Worm (Caenorhabditis elegans) whole organism, L4 larva: ENCODE measurements around the gene F08D12.12.

ENCODE experiments used
- F37D6.2 ChIP-seq: sonication (generic microtip); optimal IDR thresholded peaks from 2 replicates; lab custom pipeline; 2016; ENCODE audit warnings: mild to moderate bottlenecking, missing genetic modification characterization, missing compliant biosample characterization
- F44E2.7 ChIP-seq: fragments of 200-800 bp; sonication (Bioruptor generic); IDR thresholded peaks from 2 replicates; pipeline ENCODE4 v2.1.2; 2022; ENCODE audit warnings: missing genetic modification characterization, missing compliant biosample characterization
- F49E8.2 ChIP-seq: sonication (generic microtip); optimal IDR thresholded peaks from 2 replicates; lab custom pipeline; 2016; ENCODE audit warnings: missing compliant biosample characterization, mild to moderate bottlenecking, missing genetic modification characterization, borderline replicate concordance
- R02D3.7 ChIP-seq: fragments of 150-350 bp; sonication (generic microtip); optimal IDR thresholded peaks from 3 replicates; lab custom pipeline; 2014; ENCODE audit warnings: missing biosample characterization, missing genetic modification characterization
- T20F7.1 ChIP-seq: fragments of 200-800 bp; sonication (Bioruptor generic); optimal IDR thresholded peaks from 2 replicates; lab custom pipeline; 2018; ENCODE audit warnings: mild to moderate bottlenecking, missing genetic modification characterization, missing compliant biosample characterization
- Y105C5A.15 ChIP-seq: fragments of 200-800 bp; sonication (Bioruptor generic); IDR thresholded peaks from 2 replicates; pipeline ENCODE4 v1.3.6; 2022; ENCODE audit warnings: missing genetic modification characterization, missing compliant biosample characterization
- Y5F2A.4 ChIP-seq: fragments of 200-800 bp; sonication (Bioruptor generic); optimal IDR thresholded peaks from 2 replicates; lab custom pipeline; 2018; ENCODE audit warnings: mild to moderate bottlenecking, missing genetic modification characterization, missing compliant biosample characterization
- Y75B8A.6 ChIP-seq: fragments of 200-800 bp; sonication (Bioruptor generic); IDR thresholded peaks from 2 replicates; pipeline ENCODE4 v1.3.6; 2022; ENCODE audit warnings: missing genetic modification reagents, missing genetic modification characterization, missing compliant biosample characterization
- ZK337.2 ChIP-seq: fragments of 200-800 bp; sonication (Bioruptor generic); IDR thresholded peaks from 2 replicates; pipeline ENCODE4 v1.3.6; 2022; ENCODE audit warnings: missing genetic modification reagents, missing genetic modification characterization, missing compliant biosample characterization
- ZK546.5 ChIP-seq, 2 experiments: sonication (generic microtip); optimal IDR thresholded peaks; 2 replicates each; lab custom pipeline; 2017; ENCODE audit warnings: missing biosample characterization in 2 of 2, missing genetic modification characterization in 2 of 2
- aly-2 ChIP-seq: sonication (generic microtip); optimal IDR thresholded peaks from 2 replicates; lab custom pipeline; 2018; ENCODE audit warnings: missing biosample characterization, missing genetic modification characterization
- arid-1 ChIP-seq: fragments of 200-800 bp; sonication (Bioruptor generic); conservative IDR thresholded peaks from 2 replicates; pipeline ENCODE4 v1.3.6; 2022; ENCODE audit warnings: missing genetic modification reagents, missing genetic modification characterization, missing compliant biosample characterization
- ceh-20 ChIP-seq: fragments of 200-800 bp; sonication (Bioruptor generic); IDR thresholded peaks from 2 replicates; pipeline ENCODE4 v1.3.6; 2022; ENCODE audit warnings: missing genetic modification reagents, missing genetic modification characterization, missing compliant biosample characterization
- ceh-32 ChIP-seq: sonication (generic microtip); optimal IDR thresholded peaks from 2 replicates; lab custom pipeline; 2016; ENCODE audit warnings: mild to moderate bottlenecking, missing genetic modification characterization, missing compliant biosample characterization; ENCODE audit not compliant: poor library complexity
- ceh-44 ChIP-seq: fragments of 200-800 bp; sonication (Bioruptor generic); IDR thresholded peaks from 2 replicates; pipeline ENCODE4 v1.3.6; 2022; ENCODE audit warnings: missing genetic modification reagents, missing genetic modification characterization, missing compliant biosample characterization
- ceh-62 ChIP-seq: sonication (generic microtip); optimal IDR thresholded peaks from 2 replicates; lab custom pipeline; 2017; ENCODE audit warnings: missing biosample characterization, missing genetic modification characterization
- ceh-82 ChIP-seq: sonication (generic microtip); optimal IDR thresholded peaks from 2 replicates; lab custom pipeline; 2017; ENCODE audit warnings: missing biosample characterization, missing genetic modification characterization
- ctbp-1 ChIP-seq: fragments of 200-800 bp; sonication (Bioruptor generic); IDR thresholded peaks from 2 replicates; pipeline ENCODE4 v1.3.6; 2022; ENCODE audit warnings: missing genetic modification reagents, missing genetic modification characterization, missing compliant biosample characterization
- daf-12 ChIP-seq: fragments of 150-350 bp; optimal IDR thresholded peaks from 2 replicates; lab custom pipeline; 2014; ENCODE audit warnings: missing biosample characterization, missing genetic modification reagents, missing genetic modification characterization
- daf-16 ChIP-seq, 3 experiments: sonication (generic microtip); optimal IDR thresholded peaks; 2 replicates each; lab custom pipeline; 2016 to 2017; ENCODE audit warnings: missing genetic modification characterization in 3 of 3, missing genetic modification reagents in 3 of 3, mild to moderate bottlenecking in 2 of 3, missing compliant biosample characterization in 2 of 3, missing biosample characterization in 1 of 3, moderate library complexity in 1 of 3
- dmd-8 ChIP-seq: fragments of 200-800 bp; sonication (Bioruptor generic); IDR thresholded peaks from 2 replicates; pipeline ENCODE4 v1.3.6; 2022; ENCODE audit warnings: missing genetic modification characterization, missing compliant biosample characterization
- dmd-9 ChIP-seq: fragments of 200-800 bp; sonication (Bioruptor generic); IDR thresholded peaks from 2 replicates; pipeline ENCODE4 v1.3.6; 2022; ENCODE audit warnings: missing genetic modification reagents, missing genetic modification characterization, missing compliant biosample characterization
- dpl-1 ChIP-seq: fragments of 150-350 bp; optimal IDR thresholded peaks from 2 replicates; lab custom pipeline; 2014; ENCODE audit warnings: missing biosample characterization, missing genetic modification reagents, missing genetic modification characterization
- dve-1 ChIP-seq: sonication (generic microtip); optimal IDR thresholded peaks from 2 replicates; lab custom pipeline; 2017; ENCODE audit warnings: antibody characterized with exemption, mild to moderate bottlenecking, missing genetic modification characterization, missing compliant biosample characterization; ENCODE audit not compliant: insufficient read depth
- fkh-10 ChIP-seq: fragments of 150-350 bp; optimal IDR thresholded peaks from 2 replicates; lab custom pipeline; 2014; ENCODE audit warnings: missing biosample characterization, missing genetic modification reagents, missing genetic modification characterization
- hif-1 ChIP-seq, 2 experiments: sonication (generic microtip); optimal IDR thresholded peaks; 2 replicates each; lab custom pipeline; 2016 to 2017; ENCODE audit warnings: missing compliant biosample characterization in 2 of 2, missing genetic modification characterization in 2 of 2, missing genetic modification reagents in 2 of 2, missing genotype in 2 of 2, mild to moderate bottlenecking in 1 of 2
- hlh-11 ChIP-seq: fragments of 200-800 bp; sonication (Bioruptor generic); optimal IDR thresholded peaks from 2 replicates; lab custom pipeline; 2018; ENCODE audit warnings: mild to moderate bottlenecking, missing genetic modification characterization, missing compliant biosample characterization
- hlh-30 ChIP-seq: sonication (generic microtip); optimal IDR thresholded peaks from 2 replicates; lab custom pipeline; 2017; ENCODE audit warnings: antibody characterized with exemption, mild to moderate bottlenecking, missing genetic modification characterization, missing compliant biosample characterization; ENCODE audit not compliant: insufficient read depth
- hmg-1.1 ChIP-seq: fragments of 200-800 bp; sonication (Bioruptor generic); IDR thresholded peaks from 2 replicates; pipeline ENCODE4 v1.3.6; 2022; ENCODE audit warnings: missing genetic modification reagents, missing genetic modification characterization, missing compliant biosample characterization
- lin-39 ChIP-seq: fragments of 150-350 bp; optimal IDR thresholded peaks from 2 replicates; lab custom pipeline; 2014; ENCODE audit warnings: missing biosample characterization, missing genetic modification reagents, missing genetic modification characterization
- mes-2 ChIP-seq: sonication (generic microtip); optimal IDR thresholded peaks from 2 replicates; lab custom pipeline; 2016; ENCODE audit warnings: missing genotype, mild to moderate bottlenecking, missing genetic modification characterization, missing compliant biosample characterization; ENCODE audit not compliant: poor library complexity, severe bottlenecking
- nhr-11 ChIP-seq: fragments of 150-350 bp; optimal IDR thresholded peaks from 2 replicates; lab custom pipeline; 2014; ENCODE audit warnings: missing biosample characterization, missing genetic modification characterization
- nhr-237 ChIP-seq: sonication (generic microtip); optimal IDR thresholded peaks from 2 replicates; lab custom pipeline; 2017; ENCODE audit warnings: missing biosample characterization, missing genetic modification characterization
- nhr-48 ChIP-seq: sonication (generic microtip); optimal IDR thresholded peaks from 2 replicates; lab custom pipeline; 2016; ENCODE audit warnings: mild to moderate bottlenecking, missing genetic modification characterization, missing compliant biosample characterization
- pha-4 ChIP-seq, 2 experiments: fragments of 150-350 bp in 1 of 2; fragments of 200-800 bp in 1 of 2; sonication (Bioruptor generic) in 1 of 2; IDR thresholded peaks in 1 of 2; optimal IDR thresholded peaks in 1 of 2; 2 replicates each; pipeline versions ENCODE4 v1.3.6 to Lab custom; 2014 to 2022; ENCODE audit warnings: missing genetic modification characterization in 2 of 2, missing genetic modification reagents in 2 of 2, missing biosample characterization in 1 of 2, missing compliant biosample characterization in 1 of 2
- php-3 ChIP-seq: fragments of 200-800 bp; sonication (Bioruptor generic); IDR thresholded peaks from 2 replicates; pipeline ENCODE4 v1.3.6; 2022; ENCODE audit warnings: missing genetic modification reagents, missing genetic modification characterization, missing compliant biosample characterization
- pqm-1 ChIP-seq: sonication (generic microtip); optimal IDR thresholded peaks from 2 replicates; lab custom pipeline; 2017; ENCODE audit warnings: missing biosample characterization, missing genetic modification characterization
- rbr-2 ChIP-seq: sonication (generic microtip); optimal IDR thresholded peaks from 2 replicates; lab custom pipeline; 2016; ENCODE audit warnings: missing genotype, missing genetic modification characterization, missing compliant biosample characterization
- tag-97 ChIP-seq: fragments of 200-800 bp; sonication (Bioruptor generic); IDR thresholded peaks from 2 replicates; pipeline ENCODE4 v1.3.6; 2022; ENCODE audit warnings: missing genetic modification characterization, missing compliant biosample characterization
- tra-1 ChIP-seq: fragments of 200-800 bp; sonication (Bioruptor generic); IDR thresholded peaks from 2 replicates; pipeline ENCODE4 v1.3.6; 2022; ENCODE audit warnings: missing genetic modification reagents, missing genetic modification characterization, missing compliant biosample characterization
- unc-130 ChIP-seq: sonication (generic microtip); optimal IDR thresholded peaks from 2 replicates; lab custom pipeline; 2016; ENCODE audit warnings: missing genetic modification reagents, missing genetic modification characterization, missing compliant biosample characterization
- unc-62 ChIP-seq, 3 experiments: fragments of 150-350 bp in 1 of 3; sonication (generic microtip); optimal IDR thresholded peaks in 2 of 3; peaks in 1 of 3; 1 replicate in 1 of 3; 2 replicates in 2 of 3; lab custom pipeline; 2014 to 2017; ENCODE audit warnings: missing biosample characterization in 3 of 3, missing genetic modification characterization in 3 of 3, missing genetic modification reagents in 3 of 3, missing genotype in 1 of 3
- vab-7 ChIP-seq: fragments of 200-800 bp; sonication (Bioruptor generic); IDR thresholded peaks from 2 replicates; pipeline ENCODE4 v1.3.6; 2022; ENCODE audit warnings: missing genetic modification reagents, missing genetic modification characterization, missing compliant biosample characterization
- zfp-2 ChIP-seq: sonication (generic microtip); optimal IDR thresholded peaks from 2 replicates; lab custom pipeline; 2016; ENCODE audit warnings: mild to moderate bottlenecking, missing genetic modification characterization, missing compliant biosample characterization
- ztf-7 ChIP-seq: fragments of 150-350 bp; optimal IDR thresholded peaks from 2 replicates; lab custom pipeline; 2014; ENCODE audit warnings: missing biosample characterization, missing genetic modification characterization

The F08D12.12 gene

DNA sequence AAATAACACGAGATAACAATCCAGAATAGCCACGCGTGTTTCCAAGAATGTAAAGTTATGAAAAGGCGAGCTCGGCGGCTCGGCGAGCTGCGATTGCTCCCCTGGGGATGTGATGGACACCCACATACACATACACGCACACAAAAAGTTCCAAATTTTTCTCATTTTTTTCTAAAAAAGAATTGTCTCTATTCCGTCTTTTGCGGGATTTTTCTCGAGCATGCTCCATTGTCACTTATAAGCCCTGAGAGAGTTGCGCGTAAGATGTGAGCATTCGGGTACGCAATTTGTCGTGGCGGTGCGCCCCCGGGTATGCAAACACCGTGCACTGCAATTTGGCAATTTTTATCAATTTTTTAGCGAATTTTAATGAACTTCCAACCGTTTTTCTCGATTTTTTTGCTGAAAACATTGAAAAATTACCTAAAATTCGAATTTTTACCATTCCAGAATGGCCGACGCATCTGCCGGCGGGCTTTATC, at the start of gene F08D12.12, which contains the start of gene srpa-72:
Gene F08D12.12 (minus strand): TSS at position 51 of the 482 bp plus-strand sequence.
Gene srpa-72 (plus strand): TSS at position 451 of the 482 bp plus-strand sequence.
- TF ChIP-seq ceh-44 (GFP tag; lab: Robert Waterston, UW) (0 out of 2 replicates have a peak, but pooled peaks have one; percentile 28), hmg-1.1 (GFP tag; lab: Robert Waterston, UW) (peak; percentile 59), rbr-2 (tag; lab: Kevin White, UChicago) (peak; percentile 21), mes-2 (tag; lab: Kevin White, UChicago) (peak; percentile 74), ceh-32 (tag; lab: Kevin White, UChicago) (no peak), F37D6.2 (tag; lab: Kevin White, UChicago) (no peak), dpl-1 (GFP tag; lab: Kevin White, UChicago) (peak; percentile 37), unc-130 (GFP tag; lab: Kevin White, UChicago) (no peak), unc-62 (GFP tag; optimal IDR thresholded peaks at IDR 0.05 in 1 of 2; lab: Kevin White, UChicago) (peak in 1 of 2 experiments; percentile 55), unc-62 (tag; optimal IDR thresholded peaks at IDR 0.05; lab: Kevin White, UChicago) (no peak), pha-4 (GFP tag; IDR thresholded peaks at IDR 0.05; lab: Robert Waterston, UW) (no peak), pha-4 (tag; optimal IDR thresholded peaks at IDR 0.05; lab: Kevin White, UChicago) (no peak), vab-7 (GFP tag; lab: Robert Waterston, UW) (no peak), nhr-48 (tag; lab: Kevin White, UChicago) (no peak), hlh-11 (peak; percentile 28), F49E8.2 (tag; lab: Kevin White, UChicago) (no peak), hif-1 (tag; optimal IDR thresholded peaks at IDR 0.05; lab: Kevin White, UChicago) (peak in 1 of 2 experiments; percentile 21), aly-2 (tag; lab: Kevin White, UChicago) (no peak), ctbp-1 (GFP tag; lab: Robert Waterston, UW) (no peak), hlh-30 (no peak), R02D3.7 (no peak), ceh-20 (0 out of 2 replicates have a peak, but pooled peaks have one; percentile 9), php-3 (GFP tag; lab: Robert Waterston, UW) (no peak)

DNA sequence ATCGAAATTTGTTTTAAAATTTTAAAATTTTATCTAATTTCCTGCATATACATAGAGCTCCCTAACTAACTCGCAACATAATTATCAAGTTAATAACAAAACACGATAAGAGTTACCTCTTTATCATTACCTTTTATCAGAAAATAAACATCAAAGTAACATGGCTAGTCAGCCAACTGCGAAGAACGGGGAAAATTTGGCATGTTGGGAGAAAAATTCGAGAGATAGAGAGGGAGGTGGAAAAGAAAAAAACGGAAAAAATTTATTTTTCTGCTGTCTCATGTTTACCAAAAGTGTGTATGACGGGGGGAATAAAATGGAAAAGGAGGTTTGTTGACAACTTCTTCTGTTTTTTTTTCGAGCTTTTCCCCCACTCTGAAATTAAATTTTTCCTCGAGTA, 47.2 kb upstream of the F08D12.12 start:
- TF ChIP-seq hmg-1.1 (GFP tag; lab: Robert Waterston, UW) (no peak), F44E2.7 (GFP tag; lab: Robert Waterston, UW) (no peak), daf-12 (tag; lab: Kevin White, UChicago) (no peak), ZK546.5 (tag; optimal IDR thresholded peaks at IDR 0.05; lab: Kevin White, UChicago) (no peak), ZK337.2 (GFP tag; lab: Robert Waterston, UW) (no peak), ztf-7 (tag; lab: Kevin White, UChicago) (no peak), dmd-9 (GFP tag; lab: Robert Waterston, UW) (no peak), dmd-8 (GFP tag; lab: Robert Waterston, UW) (no peak), tag-97 (no peak), daf-16 (GFP tag; optimal IDR thresholded peaks at IDR 0.05; lab: Kevin White, UChicago) (no peak), daf-16 (tag; optimal IDR thresholded peaks at IDR 0.05; lab: Kevin White, UChicago) (peak; percentile 99), nhr-11 (peak; percentile 44), unc-62 (GFP tag; optimal IDR thresholded peaks at IDR 0.05 in 1 of 2; lab: Kevin White, UChicago) (no peak), unc-62 (tag; optimal IDR thresholded peaks at IDR 0.05; lab: Kevin White, UChicago) (no peak), arid-1 (GFP tag; lab: Robert Waterston, UW) (no peak), Y105C5A.15 (GFP tag; lab: Robert Waterston, UW) (no peak), F37D6.2 (tag; lab: Kevin White, UChicago) (no peak), php-3 (GFP tag; lab: Robert Waterston, UW) (no peak), tra-1 (GFP tag; lab: Robert Waterston, UW) (no peak), Y75B8A.6 (no peak), nhr-48 (tag; lab: Kevin White, UChicago) (no peak), hlh-11 (peak; percentile 81), fkh-10 (no peak), nhr-237 (tag; lab: Kevin White, UChicago) (no peak), lin-39 (no peak), mes-2 (tag; lab: Kevin White, UChicago) (peak; percentile 38), T20F7.1 (no peak), Y5F2A.4 (GFP tag; lab: Kevin White, UChicago) (no peak), dve-1 (tag; lab: Kevin White, UChicago) (no peak), ceh-62 (tag; lab: Kevin White, UChicago) (no peak), ceh-82 (tag; lab: Kevin White, UChicago) (no peak), vab-7 (GFP tag; lab: Robert Waterston, UW) (no peak), F49E8.2 (tag; lab: Kevin White, UChicago) (no peak), zfp-2 (tag; lab: Kevin White, UChicago) (no peak), pqm-1 (tag; lab: Kevin White, UChicago) (peak; percentile 7)
